Fruit fly (Drosophila melanogaster): ENCODE data around the gene Sbat.

The Sbat gene

dm6 chr2L:2905051-2905446 lies 26.9 kb downstream of the Sbat start (continued):
- TF ChIP-seq CG11902 (GFP tag; optimal IDR thresholded peaks at IDR 0.05) (peak; percentile 43), CG4318 (GFP tag; optimal IDR thresholded peaks at IDR 0.05) (peak; percentile 35), fd59A (GFP tag; optimal IDR thresholded peaks at IDR 0.05) (no peak), CG10631 (GFP tag; optimal IDR thresholded peaks at IDR 0.05) (peak; percentile 55), vri (GFP tag; optimal IDR thresholded peaks at IDR 0.05) (no peak), CG31627 (GFP tag; optimal IDR thresholded peaks at IDR 0.05) (peak; percentile 48), CG34406 (GFP tag; optimal IDR thresholded peaks at IDR 0.05) (peak; percentile 81), Hr39 (GFP tag; optimal IDR thresholded peaks at IDR 0.05) (peak; percentile 41), OdsH (GFP tag; optimal IDR thresholded peaks at IDR 0.05) (peak; percentile 74), Eip78C (GFP tag) (peak; percentile 90), pdm3 (GFP tag; optimal IDR thresholded peaks at IDR 0.05) (peak; percentile 64), Ets96B (tag; optimal IDR thresholded peaks at IDR 0.05) (peak; percentile 37), CG6792 (GFP tag; optimal IDR thresholded peaks at IDR 0.05) (peak; percentile 70), CG3919 (GFP tag; optimal IDR thresholded peaks at IDR 0.05) (peak; percentile 64), CG15336 (GFP tag; IDR thresholded peaks at IDR 0.05) (peak; percentile 82), fkh (GFP tag; optimal IDR thresholded peaks at IDR 0.05) (no peak), Sox14 (GFP tag; optimal IDR thresholded peaks at IDR 0.05) (no peak), ss (GFP tag; optimal IDR thresholded peaks at IDR 0.05) (peak in 1 of 2 experiments; percentile 43), achi (GFP tag; optimal IDR thresholded peaks at IDR 0.05) (peak; percentile 81), CG6163 (GFP tag; IDR thresholded peaks at IDR 0.05) (peak; percentile 43; the same call in 2 of the 3 replicates), spab (GFP tag; optimal IDR thresholded peaks at IDR 0.05) (peak; percentile 41), CG16779 (tag; optimal IDR thresholded peaks at IDR 0.05) (peak; percentile 7), CG6808 (GFP tag; optimal IDR thresholded peaks at IDR 0.05) (no peak), Eip93F (GFP tag; optimal IDR thresholded peaks at IDR 0.05) (peak; percentile 25), Sox15 (GFP tag; optimal IDR thresholded peaks at IDR 0.05) (peak; percentile 67), CG8632 (GFP tag; optimal IDR thresholded peaks at IDR 0.05) (peak; percentile 81), topi (GFP tag; optimal IDR thresholded peaks at IDR 0.05) (peak; percentile 58), fd85E (GFP tag; optimal IDR thresholded peaks at IDR 0.05) (peak; percentile 13)

- TF ChIP-seq CG11294 (GFP tag; IDR thresholded peaks at IDR 0.05) (no peak), spab (GFP tag; optimal IDR thresholded peaks at IDR 0.05) (no peak), Eip75B (GFP tag; optimal IDR thresholded peaks at IDR 0.05) (no peak), CG8632 (GFP tag; optimal IDR thresholded peaks at IDR 0.05) (no peak), CG34406 (GFP tag; optimal IDR thresholded peaks at IDR 0.05) (no peak), CG4318 (GFP tag; optimal IDR thresholded peaks at IDR 0.05) (no peak), Eip78C (GFP tag) (peak; percentile 12), CG8319 (GFP tag; optimal IDR thresholded peaks at IDR 0.05) (no peak), CG6808 (GFP tag; optimal IDR thresholded peaks at IDR 0.05) (no peak), CG10669 (GFP tag; optimal IDR thresholded peaks at IDR 0.05) (no peak), salr (GFP tag; optimal IDR thresholded peaks at IDR 0.05) (no peak), fd59A (GFP tag; optimal IDR thresholded peaks at IDR 0.05) (no peak), vri (GFP tag; optimal IDR thresholded peaks at IDR 0.05) (peak; percentile 59), CG11902 (GFP tag; optimal IDR thresholded peaks at IDR 0.05) (no peak), fkh (GFP tag; optimal IDR thresholded peaks at IDR 0.05) (peak; percentile 74), CG32006 (GFP tag; optimal IDR thresholded peaks at IDR 0.05) (no peak), Hr38 (GFP tag; optimal IDR thresholded peaks at IDR 0.05) (no peak), pdm3 (GFP tag; optimal IDR thresholded peaks at IDR 0.05) (no peak), eg (GFP tag; IDR thresholded peaks at IDR 0.05) (0 out of 3 replicates have a peak, but pooled peaks have one; percentile 25), Sox15 (GFP tag; optimal IDR thresholded peaks at IDR 0.05) (no peak)
Measured at dm6 chr2L:2906122-2906521, 28.0 kb downstream of the Sbat start.

DNA sequence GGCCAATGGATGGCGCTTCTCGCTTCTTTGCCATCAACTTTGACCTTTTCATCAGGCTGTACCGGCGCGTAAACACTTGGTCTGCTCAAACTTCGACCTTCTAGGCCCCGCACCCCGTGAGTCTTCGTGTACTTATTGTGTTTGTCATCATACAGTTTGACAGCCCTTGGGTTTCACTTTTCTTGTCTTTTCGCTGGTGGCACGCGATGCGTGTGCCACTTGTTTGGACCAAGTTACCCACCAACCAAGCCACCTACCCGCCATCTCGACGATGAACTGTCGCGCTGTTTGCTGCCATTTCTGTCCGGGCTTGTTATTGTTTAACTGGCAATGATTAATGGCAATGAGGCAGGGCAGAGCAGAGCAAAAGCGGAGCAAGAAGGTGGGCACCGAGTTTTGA lies 29.6 kb downstream of the Sbat start:
- TF ChIP-seq net (GFP tag; optimal IDR thresholded peaks at IDR 0.05) (no peak), acj6 (GFP tag; optimal IDR thresholded peaks at IDR 0.05) (no peak), ss (GFP tag; optimal IDR thresholded peaks at IDR 0.05) (peak in 1 of 2 experiments; percentile 78), fkh (GFP tag; optimal IDR thresholded peaks at IDR 0.05) (peak; percentile 23)
